Worm (Caenorhabditis elegans): ENCODE measurements around the gene aass-1.

aass-1 gene

ce11 chrIV:255379-255857, 10.5 kb downstream of the aass-1 start, which contains the start of gene rcat-1 (continued):
- peak; percentile 42 for TF ChIP-seq ama-1 (optimal IDR thresholded peaks at IDR 0.05)
- TF ChIP-seq set-16 (GFP tag; IDR thresholded peaks at IDR 0.05): no peak
- TF ChIP-seq F44E2.7 (GFP tag; IDR thresholded peaks at IDR 0.05): no peak
- peak; percentile 61 for TF ChIP-seq lin-15B (tag; optimal IDR thresholded peaks at IDR 0.05)
- TF ChIP-seq nhr-41 (GFP tag; IDR thresholded peaks at IDR 0.05): no peak
- no peak for TF ChIP-seq mxl-2 (GFP tag; conservative IDR thresholded peaks at IDR 0.05)
- TF ChIP-seq rbr-2 (tag; optimal IDR thresholded peaks at IDR 0.05): peak; percentile 47
- TF ChIP-seq ZK337.2 (GFP tag; IDR thresholded peaks at IDR 0.05): no peak
- no peak for TF ChIP-seq lin-1 (GFP tag; IDR thresholded peaks at IDR 0.05)
- TF ChIP-seq spr-3 (GFP tag; optimal IDR thresholded peaks at IDR 0.05): no peak

ce11 chrIV:257095-257494, 12.2 kb downstream of the aass-1 start, which contains the start of gene R02D3.8:
Gene R02D3.8 (minus strand): TSS chrIV:257203.
- TF ChIP-seq ceh-44 (GFP tag; IDR thresholded peaks at IDR 0.05) (no peak), egl-43 (GFP tag; IDR thresholded peaks at IDR 0.05) (no peak), dmd-8 (GFP tag; IDR thresholded peaks at IDR 0.05) (no peak), sdz-12 (GFP tag; optimal IDR thresholded peaks at IDR 0.05) (no peak), daf-16 (GFP tag; optimal IDR thresholded peaks at IDR 0.05) (no peak), daf-16 (tag; optimal IDR thresholded peaks at IDR 0.05) (peak; percentile 29), fos-1 (tag; optimal IDR thresholded peaks at IDR 0.05) (no peak), duxl-1 (tag; optimal IDR thresholded peaks at IDR 0.05; ENCODE audit: poor library complexity) (peak; percentile 27), unc-62 (GFP tag; optimal IDR thresholded peaks at IDR 0.05 in 1 of 2) (peak in 1 of 2 experiments; percentile 14), unc-62 (tag; optimal IDR thresholded peaks at IDR 0.05) (no peak), madf-9 (GFP tag; conservative IDR thresholded peaks at IDR 0.05) (no peak), dpl-1 (GFP tag; optimal IDR thresholded peaks at IDR 0.05) (peak; percentile 56), nhr-11 (tag; optimal IDR thresholded peaks at IDR 0.05) (no peak), dve-1 (tag; optimal IDR thresholded peaks at IDR 0.05; ENCODE audit: insufficient read depth) (peak; percentile 59), mdl-1 (tag; optimal IDR thresholded peaks at IDR 0.05) (no peak), hlh-11 (tag; optimal IDR thresholded peaks at IDR 0.05) (no peak), zfp-2 (tag; optimal IDR thresholded peaks at IDR 0.05) (no peak), F37D6.2 (tag; optimal IDR thresholded peaks at IDR 0.05) (no peak), ztf-7 (tag; optimal IDR thresholded peaks at IDR 0.05) (peak; percentile 3), lsy-2 (tag; optimal IDR thresholded peaks at IDR 0.05) (peak in 1 of 2 experiments; percentile 63), ceh-20 (GFP tag; IDR thresholded peaks at IDR 0.05) (no peak), spr-1 (tag; optimal IDR thresholded peaks at IDR 0.05) (no peak), mes-2 (tag; optimal IDR thresholded peaks at IDR 0.05; ENCODE audit: poor library complexity, severe bottlenecking) (peak; percentile 94), mdt-29 (GFP tag; IDR thresholded peaks at IDR 0.05) (no peak), nhr-10 (tag; optimal IDR thresholded peaks at IDR 0.05) (no peak), aha-1 (tag) (no peak), hif-1 (tag; optimal IDR thresholded peaks at IDR 0.05) (peak in 1 of 2 experiments; percentile 73), set-16 (GFP tag; IDR thresholded peaks at IDR 0.05) (no peak), F49E8.2 (tag; optimal IDR thresholded peaks at IDR 0.05; ENCODE audit: borderline replicate concordance) (no peak), Y48G9A.11 (GFP tag; IDR thresholded peaks at IDR 0.05) (no peak), mep-1 (tag; optimal IDR thresholded peaks at IDR 0.05) (no peak), R02D3.7 (tag; optimal IDR thresholded peaks at IDR 0.05) (peak; percentile 98), lin-15B (tag; optimal IDR thresholded peaks at IDR 0.05) (no peak), nhr-28 (tag; optimal IDR thresholded peaks at IDR 0.05) (peak; percentile 17), cey-2 (tag; optimal IDR thresholded peaks at IDR 0.05; ENCODE audit: borderline replicate concordance, insufficient read depth) (no peak), lin-38 (GFP tag; IDR thresholded peaks at IDR 0.05) (peak; percentile 38), vab-7 (GFP tag; IDR thresholded peaks at IDR 0.05) (no peak), nhr-237 (tag; optimal IDR thresholded peaks at IDR 0.05) (no peak), madf-5 (GFP tag; IDR thresholded peaks at IDR 0.05) (no peak), unc-130 (GFP tag; optimal IDR thresholded peaks at IDR 0.05) (peak; percentile 4)
